Fruit fly (Drosophila melanogaster) whole organism, embryonic: ENCODE data around the gene Chchd2.
A peak's percentile ranks its signal among the peaks of the same experiment; 100 is the strongest.

Experiments used
- Ada2b ChIP-seq: fragments of 200-800 bp; sonication (Bioruptor generic); IDR thresholded peaks from 2 replicates; pipeline ENCODE4 v1.3.6; 2022; ENCODE audit warnings: missing biosample characterization, missing genetic modification characterization
- Atf-2 ChIP-seq: fragments of 200-800 bp; sonication (Bioruptor generic); optimal IDR thresholded peaks from 2 replicates; lab custom pipeline; 2016; ENCODE audit warnings: missing biosample characterization, missing genetic modification characterization
- Atf6 ChIP-seq: fragments of 200-800 bp; sonication (Bioruptor generic); IDR thresholded peaks from 2 replicates; pipeline ENCODE4 v1.3.6; 2022; ENCODE audit warnings: missing biosample characterization, missing genetic modification characterization
- CG11696 ChIP-seq: fragments of 200-800 bp; sonication (Bioruptor generic); IDR thresholded peaks from 2 replicates; pipeline ENCODE4 v1.3.6; 2022; ENCODE audit warnings: missing biosample characterization, missing genetic modification characterization
- CG12659 ChIP-seq: fragments of 200-800 bp; sonication (Bioruptor generic); optimal IDR thresholded peaks from 3 replicates; lab custom pipeline; 2017; ENCODE audit warnings: mild to moderate bottlenecking, missing biosample characterization, missing genetic modification reagents, missing genetic modification characterization
- CG14667 ChIP-seq: fragments of 200-800 bp; sonication (Bioruptor generic); IDR thresholded peaks from 2 replicates; pipeline ENCODE4 v1.3.6; 2022; ENCODE audit warnings: missing biosample characterization, missing genetic modification characterization
- CG15011 ChIP-seq: fragments of 200-800 bp; sonication (Bioruptor generic); optimal IDR thresholded peaks from 3 replicates; lab custom pipeline; 2018; ENCODE audit warnings: missing biosample characterization, mild to moderate bottlenecking, missing genetic modification characterization
- CG17385 ChIP-seq: fragments of 200-800 bp; sonication (Bioruptor generic); optimal IDR thresholded peaks from 3 replicates; lab custom pipeline; 2018; ENCODE audit warnings: missing biosample characterization, mild to moderate bottlenecking, missing genetic modification characterization
- CG2120 ChIP-seq: fragments of 200-800 bp; sonication (Bioruptor generic); optimal IDR thresholded peaks from 3 replicates; lab custom pipeline; 2016; ENCODE audit warnings: missing biosample characterization, missing genetic modification characterization
- CG30020 ChIP-seq: fragments of 200-800 bp; optimal IDR thresholded peaks from 2 replicates; lab custom pipeline; 2019; ENCODE audit warnings: missing biosample characterization, mild to moderate bottlenecking, missing genetic modification characterization, moderate library complexity
- CG31388 ChIP-seq: fragments of 200-800 bp; sonication (Bioruptor generic); optimal IDR thresholded peaks from 2 replicates; lab custom pipeline; 2016; ENCODE audit warnings: missing biosample characterization, missing genetic modification characterization
- CG3163 ChIP-seq: fragments of 200-800 bp; sonication (Bioruptor generic); optimal IDR thresholded peaks from 3 replicates; lab custom pipeline; 2016; ENCODE audit warnings: missing biosample characterization, missing genetic modification characterization
- CG3281 ChIP-seq: fragments of 200-800 bp; sonication (Bioruptor generic); optimal IDR thresholded peaks from 3 replicates; lab custom pipeline; 2017; ENCODE audit warnings: missing biosample characterization, mild to moderate bottlenecking, missing genetic modification characterization
- CG4404 ChIP-seq: fragments of 200-800 bp; sonication (Bioruptor generic); IDR thresholded peaks from 2 replicates; pipeline ENCODE4 v1.3.6; 2022; ENCODE audit warnings: missing biosample characterization, missing genetic modification characterization
- CG4820 ChIP-seq: fragments of 200-800 bp; sonication (Bioruptor generic); optimal IDR thresholded peaks from 3 replicates; lab custom pipeline; 2016; ENCODE audit warnings: missing biosample characterization, missing genetic modification characterization
- CG6272 ChIP-seq: fragments of 200-800 bp; sonication (Bioruptor generic); IDR thresholded peaks from 2 replicates; pipeline ENCODE4 v1.3.6; 2022; ENCODE audit warnings: missing biosample characterization, missing genetic modification characterization
- CG6689 ChIP-seq: fragments of 200-800 bp; sonication (Bioruptor generic); IDR thresholded peaks from 2 replicates; pipeline ENCODE4 v1.3.6; 2022; ENCODE audit warnings: missing biosample characterization, missing genetic modification characterization
- CG8089 ChIP-seq: fragments of 200-800 bp; sonication (Bioruptor generic); optimal IDR thresholded peaks from 3 replicates; lab custom pipeline; 2016; ENCODE audit warnings: missing biosample characterization, missing genetic modification characterization
- CG9215 ChIP-seq: fragments of 200-800 bp; sonication (Bioruptor generic); IDR thresholded peaks from 2 replicates; pipeline ENCODE4 v1.3.6; 2022; ENCODE audit warnings: missing biosample characterization, missing genetic modification characterization
- CG9609 ChIP-seq: fragments of 200-800 bp; sonication (Bioruptor generic); optimal IDR thresholded peaks from 3 replicates; lab custom pipeline; 2016; ENCODE audit warnings: missing biosample characterization, missing genetic modification characterization
- CG9817 ChIP-seq: fragments of 200-800 bp; sonication (Bioruptor generic); optimal IDR thresholded peaks from 2 replicates; lab custom pipeline; 2018; ENCODE audit warnings: missing biosample characterization, mild to moderate bottlenecking, missing genetic modification characterization, moderate library complexity
- CG9876 ChIP-seq: fragments of 200-800 bp; sonication (Bioruptor generic); optimal IDR thresholded peaks from 2 replicates; lab custom pipeline; 2016; ENCODE audit warnings: missing biosample characterization, missing genetic modification characterization
- Fer3 ChIP-seq: fragments of 200-800 bp; sonication (Bioruptor generic); optimal IDR thresholded peaks from 2 replicates; lab custom pipeline; 2018; ENCODE audit warnings: missing biosample characterization, mild to moderate bottlenecking, missing genetic modification characterization, moderate library complexity
- HLHmδ ChIP-seq: fragments of 200-800 bp; sonication (Bioruptor generic); optimal IDR thresholded peaks from 2 replicates; lab custom pipeline; 2018; ENCODE audit warnings: missing biosample characterization, mild to moderate bottlenecking, missing genetic modification characterization, moderate library complexity
- Hand ChIP-seq: fragments of 200-800 bp; sonication (Bioruptor generic); optimal IDR thresholded peaks from 2 replicates; lab custom pipeline; 2017; ENCODE audit warnings: mild to moderate bottlenecking, missing biosample characterization, missing genetic modification reagents, missing genetic modification characterization
- HmgZ ChIP-seq: fragments of 200-800 bp; sonication (Bioruptor generic); optimal IDR thresholded peaks from 2 replicates; lab custom pipeline; 2018; ENCODE audit warnings: missing biosample characterization, mild to moderate bottlenecking, missing genetic modification characterization
- Hr3 ChIP-seq: fragments of 200-800 bp; sonication (Bioruptor generic); optimal IDR thresholded peaks from 3 replicates; lab custom pipeline; 2016; ENCODE audit warnings: missing biosample characterization, missing genetic modification characterization
- Hr51 ChIP-seq, 2 experiments: fragments of 200-800 bp; sonication (Bioruptor generic); optimal IDR thresholded peaks; 2 replicates in 1 of 2; 3 replicates in 1 of 2; lab custom pipeline; 2016 to 2018; ENCODE audit warnings: missing biosample characterization in 2 of 2, missing genetic modification characterization in 2 of 2, mild to moderate bottlenecking in 1 of 2, moderate library complexity in 1 of 2
- Mrtf ChIP-seq: fragments of 200-800 bp; sonication (Bioruptor generic); IDR thresholded peaks from 3 replicates; pipeline ENCODE4 v1.3.6; 2022; ENCODE audit warnings: missing biosample characterization, missing genetic modification characterization
- NC2α ChIP-seq: fragments of 200-800 bp; sonication (Bioruptor generic); optimal IDR thresholded peaks from 2 replicates; lab custom pipeline; 2016; ENCODE audit warnings: missing biosample characterization, missing genetic modification characterization
- Neu2 ChIP-seq: fragments of 200-800 bp; sonication (Bioruptor generic); optimal IDR thresholded peaks from 3 replicates; lab custom pipeline; 2016; ENCODE audit warnings: missing biosample characterization, missing genetic modification characterization, borderline replicate concordance
- Nf-YA ChIP-seq: fragments of 200-800 bp; sonication (Bioruptor generic); IDR thresholded peaks from 2 replicates; pipeline ENCODE4 v1.3.6; 2022; ENCODE audit warnings: missing biosample characterization, missing genetic modification characterization
- YL-1 ChIP-seq: fragments of 200-800 bp; sonication (Bioruptor generic); optimal IDR thresholded peaks from 3 replicates; lab custom pipeline; 2017; ENCODE audit warnings: missing biosample characterization, mild to moderate bottlenecking, missing genetic modification characterization
- abd-A ChIP-seq: fragments of 200-800 bp; sonication (Bioruptor generic); optimal IDR thresholded peaks from 3 replicates; lab custom pipeline; 2019; ENCODE audit warnings: missing biosample characterization, mild to moderate bottlenecking, missing genetic modification characterization, moderate library complexity
- caup ChIP-seq: fragments of 200-800 bp; sonication (Bioruptor generic); optimal IDR thresholded peaks from 3 replicates; lab custom pipeline; 2017; ENCODE audit warnings: missing biosample characterization, mild to moderate bottlenecking, missing genetic modification characterization, moderate library complexity; ENCODE audit not compliant: severe bottlenecking
- chn ChIP-seq: fragments of 200-800 bp; sonication (Bioruptor generic); optimal IDR thresholded peaks from 2 replicates; lab custom pipeline; 2016; ENCODE audit warnings: missing biosample characterization, missing genetic modification characterization
- dmrt99B ChIP-seq: fragments of 200-800 bp; sonication (Bioruptor generic); optimal IDR thresholded peaks from 2 replicates; lab custom pipeline; 2018; ENCODE audit warnings: missing biosample characterization, mild to moderate bottlenecking, missing genetic modification characterization, moderate library complexity
- dpn ChIP-seq, 2 experiments: fragments of 200-800 bp; sonication (Bioruptor generic); optimal IDR thresholded peaks; 3 replicates each; lab custom pipeline; 2016; ENCODE audit warnings: missing biosample characterization in 2 of 2, missing genetic modification characterization in 2 of 2
- dysf ChIP-seq: fragments of 200-800 bp; sonication (Bioruptor generic); IDR thresholded peaks from 3 replicates; pipeline ENCODE4 v1.3.6; 2022; ENCODE audit warnings: missing biosample characterization, missing genetic modification characterization
- grn ChIP-seq: fragments of 200-800 bp; sonication (Bioruptor generic); optimal IDR thresholded peaks from 3 replicates; lab custom pipeline; 2017; ENCODE audit warnings: missing biosample characterization, missing genetic modification characterization
- kay ChIP-seq: fragments of 200-800 bp; sonication (Bioruptor generic); optimal IDR thresholded peaks from 2 replicates; lab custom pipeline; 2016; ENCODE audit warnings: missing biosample characterization, missing genetic modification characterization
- nerfin-1 ChIP-seq: fragments of 200-800 bp; sonication (Bioruptor generic); optimal IDR thresholded peaks from 3 replicates; lab custom pipeline; 2019; ENCODE audit warnings: missing biosample characterization, mild to moderate bottlenecking, missing genetic modification characterization, moderate library complexity
- nerfin-2 ChIP-seq: fragments of 200-800 bp; sonication (Bioruptor generic); IDR thresholded peaks from 2 replicates; pipeline ENCODE4 v1.3.6; 2022; ENCODE audit warnings: missing biosample characterization, missing genetic modification characterization; ENCODE audit not compliant: partially characterized antibody
- otp ChIP-seq: fragments of 200-800 bp; sonication (Bioruptor generic); IDR thresholded peaks from 3 replicates; pipeline ENCODE4, ENCODE4 v1.3.6; 2022; ENCODE audit warnings: missing biosample characterization, missing genetic modification characterization
- ranshi ChIP-seq: fragments of 200-800 bp; sonication (Bioruptor generic); IDR thresholded peaks from 2 replicates; pipeline ENCODE4 v1.3.6; 2022; ENCODE audit warnings: missing biosample characterization, missing genetic modification characterization
- run ChIP-seq: fragments of 200-800 bp; sonication (Bioruptor generic); optimal IDR thresholded peaks from 3 replicates; lab custom pipeline; 2018; ENCODE audit warnings: missing biosample characterization, mild to moderate bottlenecking, missing genetic modification characterization
- shn ChIP-seq: fragments of 200-800 bp; sonication (Bioruptor generic); optimal IDR thresholded peaks from 3 replicates; lab custom pipeline; 2016; ENCODE audit warnings: missing biosample characterization, missing genetic modification characterization
- sima ChIP-seq: fragments of 200-800 bp; sonication (Bioruptor generic); optimal IDR thresholded peaks from 2 replicates; lab custom pipeline; 2016; ENCODE audit warnings: missing biosample characterization, missing genetic modification characterization
- sob ChIP-seq: fragments of 200-800 bp; sonication (Bioruptor generic); IDR thresholded peaks from 2 replicates; pipeline ENCODE4 v1.3.6; 2022; ENCODE audit warnings: missing biosample characterization, missing genetic modification characterization
- tap ChIP-seq: fragments of 200-800 bp; optimal IDR thresholded peaks from 3 replicates; lab custom pipeline; 2019; ENCODE audit warnings: missing biosample characterization, mild to moderate bottlenecking, missing genetic modification characterization, moderate library complexity
- usp ChIP-seq: fragments of >200 bp; optimal IDR thresholded peaks from 2 replicates; lab custom pipeline; 2017; ENCODE audit warnings: missing biosample characterization, missing genetic modification characterization
- yki ChIP-seq: fragments of >200 bp; optimal IDR thresholded peaks from 3 replicates; lab custom pipeline; 2018

Chchd2 gene

dm6 chrX:17176542-17176941 is 27.7 kb downstream of the Chchd2 start (continued):
- peak; percentile 68 for TF ChIP-seq Ada2b (GFP tag; lab: Robert Waterston, UW)
- TF ChIP-seq CG15011 (GFP tag; lab: Kevin White, UChicago): no peak
- no peak for TF ChIP-seq YL-1 (GFP tag; lab: Kevin White, UChicago)
- TF ChIP-seq Atf6 (GFP tag; lab: Robert Waterston, UW): peak; percentile 72
- peak; percentile 25 for TF ChIP-seq run
- peak; percentile 62 for TF ChIP-seq CG6689 (GFP tag; lab: Robert Waterston, UW)
- TF ChIP-seq CG9817: peak; percentile 35
- TF ChIP-seq dpn (GFP tag; optimal IDR thresholded peaks at IDR 0.05; lab: Kevin White, UChicago): peak; percentile 41 to 50
- no peak for TF ChIP-seq CG3163
- peak; percentile 23 for TF ChIP-seq Hr3 (GFP tag; lab: Kevin White, UChicago)
- TF ChIP-seq CG9876 (GFP tag; lab: Kevin White, UChicago): no peak
- no peak for TF ChIP-seq HLHmδ (GFP tag; lab: Kevin White, UChicago)
- no peak for TF ChIP-seq chn (GFP tag; lab: Kevin White, UChicago)
- peak; percentile 3 for TF ChIP-seq nerfin-1 (tag; lab: Kevin White, UChicago)
- TF ChIP-seq Atf-2 (GFP tag; lab: Kevin White, UChicago): no peak
- TF ChIP-seq CG2120 (GFP tag; lab: Kevin White, UChicago): peak; percentile 59
- TF ChIP-seq Nf-YA (GFP tag; lab: Robert Waterston, UW): no peak
- TF ChIP-seq CG17385 (GFP tag; lab: Kevin White, UChicago): peak; percentile 30
- peak; percentile 26 for TF ChIP-seq CG8089 (GFP tag; lab: Kevin White, UChicago)
- TF ChIP-seq NC2α (GFP tag; lab: Kevin White, UChicago): no peak
- peak; percentile 9 for TF ChIP-seq CG12659
- TF ChIP-seq Hr51 (GFP tag; optimal IDR thresholded peaks at IDR 0.05; lab: Kevin White, UChicago): peak; percentile 36 to 67
- TF ChIP-seq CG9215 (GFP tag; lab: Robert Waterston, UW): no peak
- TF ChIP-seq CG3281: peak; percentile 27
- TF ChIP-seq tap (tag; lab: Kevin White, UChicago): peak; percentile 29
- TF ChIP-seq Neu2 (GFP tag; lab: Kevin White, UChicago): no peak
- TF ChIP-seq Fer3 (tag; lab: Kevin White, UChicago): peak; percentile 44
- TF ChIP-seq grn (GFP tag; lab: Kevin White, UChicago): no peak
- TF ChIP-seq CG30020 (tag; lab: Kevin White, UChicago): no peak
- TF ChIP-seq CG14667 (GFP tag; lab: Robert Waterston, UW): 0 out of 2 replicates have a peak, but pooled peaks have one; percentile 22
- TF ChIP-seq otp: peak; percentile 32; the same call in 1 of the 3 replicates
- no peak for TF ChIP-seq CG31388 (GFP tag; lab: Kevin White, UChicago)
- 0 out of 2 replicates have a peak, but pooled peaks have one; percentile 29 for TF ChIP-seq CG11696 (GFP tag; lab: Robert Waterston, UW)
- no peak for TF ChIP-seq nerfin-2 (GFP tag; lab: Robert Waterston, UW)
- TF ChIP-seq CG6272 (GFP tag; lab: Robert Waterston, UW): peak; percentile 37; the same call in 1 of the 2 replicates
- no peak for TF ChIP-seq HmgZ (tag; lab: Kevin White, UChicago)
- TF ChIP-seq usp: no peak
- no peak for TF ChIP-seq CG4404 (GFP tag; lab: Robert Waterston, UW)
- TF ChIP-seq shn (GFP tag; lab: Kevin White, UChicago): peak; percentile 16
- peak; percentile 68 for TF ChIP-seq dmrt99B (tag; lab: Kevin White, UChicago)
- TF ChIP-seq sima: no peak
- TF ChIP-seq ranshi (GFP tag; lab: Robert Waterston, UW): 0 out of 2 replicates have a peak, but pooled peaks have one; percentile 25
- TF ChIP-seq Mrtf (GFP tag; lab: Robert Waterston, UW): peak; percentile 67; the same call in 2 of the 3 replicates
- TF ChIP-seq CG9609: no peak
- TF ChIP-seq caup (GFP tag; lab: Kevin White, UChicago): peak; percentile 24
- no peak for TF ChIP-seq yki
- no peak for TF ChIP-seq abd-A (tag; lab: Kevin White, UChicago)
- peak; percentile 72 for TF ChIP-seq dysf (GFP tag; lab: Robert Waterston, UW)
- TF ChIP-seq kay (GFP tag; lab: Kevin White, UChicago): no peak
- 0 out of 2 replicates have a peak, but pooled peaks have one; percentile 56 for TF ChIP-seq sob (GFP tag; lab: Robert Waterston, UW)
- peak; percentile 32 for TF ChIP-seq CG4820
- no peak for TF ChIP-seq Hand (GFP tag; lab: Kevin White, UChicago)
